Worm (Caenorhabditis elegans) whole organism, L4 larva: ENCODE measurements around the gene ogdh-2.

ENCODE experiments used
- F37D6.2 ChIP-seq: sonication (generic microtip); optimal IDR thresholded peaks from 2 replicates; lab custom pipeline; 2016; ENCODE audit warnings: mild to moderate bottlenecking, missing genetic modification characterization, missing compliant biosample characterization
- ceh-20 ChIP-seq: fragments of 200-800 bp; sonication (Bioruptor generic); IDR thresholded peaks from 2 replicates; pipeline ENCODE4 v1.3.6; 2022; ENCODE audit warnings: missing genetic modification reagents, missing genetic modification characterization, missing compliant biosample characterization
- dve-1 ChIP-seq: sonication (generic microtip); optimal IDR thresholded peaks from 2 replicates; lab custom pipeline; 2017; ENCODE audit warnings: antibody characterized with exemption, mild to moderate bottlenecking, missing genetic modification characterization, missing compliant biosample characterization; ENCODE audit not compliant: insufficient read depth
- fos-1 ChIP-seq: fragments of 150-350 bp; optimal IDR thresholded peaks from 2 replicates; lab custom pipeline; 2014; ENCODE audit warnings: missing biosample characterization, missing genetic modification characterization
- lir-3 ChIP-seq: sonication (generic microtip); optimal IDR thresholded peaks from 2 replicates; lab custom pipeline; 2016; ENCODE audit warnings: mild to moderate bottlenecking, missing genetic modification characterization, missing compliant biosample characterization
- mep-1 ChIP-seq: fragments of 150-350 bp; sonication (generic microtip); optimal IDR thresholded peaks from 3 replicates; lab custom pipeline; 2014; ENCODE audit warnings: missing biosample characterization, missing genetic modification characterization
- nhr-28 ChIP-seq: fragments of 150-350 bp; optimal IDR thresholded peaks from 2 replicates; lab custom pipeline; 2014; ENCODE audit warnings: missing biosample characterization, missing genetic modification characterization
- nhr-76 ChIP-seq: fragments of 150-350 bp; optimal IDR thresholded peaks from 2 replicates; lab custom pipeline; 2014; ENCODE audit warnings: missing biosample characterization, missing genetic modification characterization
- unc-130 ChIP-seq: sonication (generic microtip); optimal IDR thresholded peaks from 2 replicates; lab custom pipeline; 2016; ENCODE audit warnings: missing genetic modification reagents, missing genetic modification characterization, missing compliant biosample characterization
- unc-62 ChIP-seq, 3 experiments: fragments of 150-350 bp in 1 of 3; sonication (generic microtip); optimal IDR thresholded peaks in 2 of 3; peaks in 1 of 3; 1 replicate in 1 of 3; 2 replicates in 2 of 3; lab custom pipeline; 2014 to 2017; ENCODE audit warnings: missing biosample characterization in 3 of 3, missing genetic modification characterization in 3 of 3, missing genetic modification reagents in 3 of 3, missing genotype in 1 of 3
- ztf-11 ChIP-seq: fragments of 150-350 bp; optimal IDR thresholded peaks from 2 replicates; lab custom pipeline; 2014; ENCODE audit warnings: missing biosample characterization, missing genetic modification characterization

- TF ChIP-seq nhr-28 (tag; lab: Kevin White, UChicago) (no peak), fos-1 (tag; lab: Kevin White, UChicago) (no peak), ztf-11 (tag; lab: Kevin White, UChicago) (no peak), nhr-76 (tag; lab: Kevin White, UChicago) (no peak), unc-130 (no peak), dve-1 (tag; lab: Kevin White, UChicago) (no peak), lir-3 (tag; lab: Kevin White, UChicago) (no peak), mep-1 (tag; lab: Kevin White, UChicago) (no peak), unc-62 (GFP tag; optimal IDR thresholded peaks at IDR 0.05 in 1 of 2; lab: Kevin White, UChicago) (no peak), unc-62 (tag; optimal IDR thresholded peaks at IDR 0.05; lab: Kevin White, UChicago) (no peak), ceh-20 (no peak), F37D6.2 (tag; lab: Kevin White, UChicago) (no peak)
These were observed 7.0 kb upstream of the ogdh-2 start, which contains the start of gene ZK863.8 for ce11 chrV:12187344-12187743.
